Fruit fly (Drosophila melanogaster) Kc167 (cell line): ENCODE data around the gene PIP82.

Experiments
- Sin3A ChIP-seq: fragments of >200 bp; optimal IDR thresholded peaks from 2 replicates; lab custom pipeline; 2018; ENCODE audit warnings: missing external identifiers
- h ChIP-seq: fragments of >200 bp; optimal IDR thresholded peaks from 3 replicates; lab custom pipeline; 2018; ENCODE audit warnings: missing external identifiers
- insv ChIP-seq: fragments of >200 bp; optimal IDR thresholded peaks from 3 replicates; lab custom pipeline; 2018; ENCODE audit warnings: missing external identifiers
- psq ChIP-seq: fragments of >200 bp; optimal IDR thresholded peaks from 2 replicates; lab custom pipeline; 2017; ENCODE audit warnings: missing external identifiers
- ttk ChIP-seq: sonication (Bioruptor generic); optimal IDR thresholded peaks from 2 replicates; lab custom pipeline; 2017; ENCODE audit warnings: missing external identifiers

DNA sequence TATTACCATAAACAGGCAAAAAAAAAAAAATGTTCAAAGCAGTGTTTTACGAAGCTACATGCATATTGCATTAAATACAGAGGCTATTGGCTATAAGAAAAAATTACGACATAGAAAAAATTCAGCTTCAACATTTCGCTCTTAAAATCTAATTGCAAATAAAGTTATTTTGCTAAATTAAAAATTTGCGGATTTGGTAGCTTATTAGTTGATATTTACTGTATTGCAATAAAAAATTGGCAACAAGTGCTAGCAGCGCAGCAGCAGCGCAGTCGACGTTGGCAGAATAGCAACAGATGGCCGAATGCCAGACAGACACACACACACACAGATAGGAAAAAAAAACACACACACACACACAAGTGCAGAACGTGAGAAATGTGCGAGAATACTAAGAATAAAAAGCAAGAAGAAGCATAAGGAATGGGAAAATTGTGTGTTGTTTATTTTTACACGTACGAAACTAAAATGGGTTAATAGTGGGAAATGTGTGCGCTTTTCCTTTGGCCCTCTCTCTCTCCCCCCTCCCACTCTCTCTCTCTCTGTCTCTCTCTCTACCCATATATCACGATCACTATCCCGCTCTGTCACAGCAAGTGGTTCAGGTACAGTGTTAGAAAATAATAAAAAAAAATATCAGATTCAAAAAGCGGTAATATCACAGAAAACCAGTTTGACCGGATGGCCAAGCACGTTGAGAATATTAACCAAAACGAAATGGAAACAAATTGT lies 4.3 kb upstream of the PIP82 start:
- no peak for TF ChIP-seq Sin3A (lab: Kevin White, UChicago)
- no peak for TF ChIP-seq psq (lab: Kevin White, UChicago)
- no peak for TF ChIP-seq h (lab: Kevin White, UChicago)
- TF ChIP-seq insv (lab: Kevin White, UChicago), result no peak
- no peak for TF ChIP-seq ttk (lab: Kevin White, UChicago)
